Fruit fly (Drosophila melanogaster) whole organism, embryonic: Measurements from ENCODE around the gene Pc.
A peak's percentile ranks its signal among the peaks of the same experiment; 100 is the strongest.

Experiments used
- Ada2b ChIP-seq: fragments of 200-800 bp; sonication (Bioruptor generic); IDR thresholded peaks from 2 replicates; pipeline ENCODE4 v1.3.6; 2022; ENCODE audit warnings: missing biosample characterization, missing genetic modification characterization
- C15 ChIP-seq: fragments of 200-800 bp; sonication (Bioruptor generic); IDR thresholded peaks from 3 replicates; pipeline ENCODE4 v1.3.6; 2022; ENCODE audit warnings: missing biosample characterization, missing genetic modification characterization
- CG10209 ChIP-seq: fragments of 200-800 bp; sonication (Bioruptor generic); optimal IDR thresholded peaks from 3 replicates; lab custom pipeline; 2017; ENCODE audit warnings: missing biosample characterization, mild to moderate bottlenecking, missing genetic modification characterization, missing genetic modification reagents
- CG12659 ChIP-seq: fragments of 200-800 bp; sonication (Bioruptor generic); optimal IDR thresholded peaks from 3 replicates; lab custom pipeline; 2017; ENCODE audit warnings: mild to moderate bottlenecking, missing biosample characterization, missing genetic modification reagents, missing genetic modification characterization
- CG13775 ChIP-seq: fragments of 200-800 bp; sonication (Bioruptor generic); optimal IDR thresholded peaks from 3 replicates; lab custom pipeline; 2017; ENCODE audit warnings: missing biosample characterization, mild to moderate bottlenecking, missing genetic modification characterization
- CG14710 ChIP-seq: fragments of 200-800 bp; sonication (Bioruptor generic); optimal IDR thresholded peaks from 3 replicates; lab custom pipeline; 2019; ENCODE audit warnings: missing biosample characterization, mild to moderate bottlenecking, missing genetic modification characterization, moderate library complexity
- CG17186 ChIP-seq: fragments of 200-800 bp; sonication (Bioruptor generic); optimal IDR thresholded peaks from 3 replicates; lab custom pipeline; 2017; ENCODE audit warnings: missing biosample characterization, missing genetic modification reagents, missing genetic modification characterization
- CG17612 ChIP-seq: fragments of 200-800 bp; sonication (Bioruptor generic); IDR thresholded peaks from 2 replicates; pipeline ENCODE4 v1.3.6; 2022; ENCODE audit warnings: missing biosample characterization, missing genetic modification characterization
- CG30020 ChIP-seq: fragments of 200-800 bp; optimal IDR thresholded peaks from 2 replicates; lab custom pipeline; 2019; ENCODE audit warnings: missing biosample characterization, mild to moderate bottlenecking, missing genetic modification characterization, moderate library complexity
- CG3163 ChIP-seq: fragments of 200-800 bp; sonication (Bioruptor generic); optimal IDR thresholded peaks from 3 replicates; lab custom pipeline; 2016; ENCODE audit warnings: missing biosample characterization, missing genetic modification characterization
- CG32767 ChIP-seq: fragments of 200-800 bp; sonication (Bioruptor generic); IDR thresholded peaks from 2 replicates; pipeline ENCODE4 v1.3.6; 2022; ENCODE audit warnings: missing biosample characterization, missing genetic modification characterization
- CG3838 ChIP-seq: fragments of 200-800 bp; sonication (Bioruptor generic); optimal IDR thresholded peaks from 3 replicates; lab custom pipeline; 2016; ENCODE audit warnings: missing biosample characterization, missing genetic modification characterization
- CG4730 ChIP-seq: fragments of 200-800 bp; sonication (Bioruptor generic); IDR thresholded peaks from 2 replicates; pipeline ENCODE4 v1.3.6; 2022; ENCODE audit warnings: missing biosample characterization, missing genetic modification characterization
- CG4820 ChIP-seq: fragments of 200-800 bp; sonication (Bioruptor generic); optimal IDR thresholded peaks from 3 replicates; lab custom pipeline; 2016; ENCODE audit warnings: missing biosample characterization, missing genetic modification characterization
- CG5953 ChIP-seq: fragments of 200-800 bp; sonication (Bioruptor generic); IDR thresholded peaks from 2 replicates; pipeline ENCODE4 v1.3.6; 2022; ENCODE audit warnings: missing biosample characterization, missing genetic modification characterization
- CG7357 ChIP-seq: fragments of 200-800 bp; sonication (Bioruptor generic); IDR thresholded peaks from 3 replicates; pipeline ENCODE4 v1.3.6; 2022; ENCODE audit warnings: missing biosample characterization, missing genetic modification characterization
- CG8089 ChIP-seq: fragments of 200-800 bp; sonication (Bioruptor generic); optimal IDR thresholded peaks from 3 replicates; lab custom pipeline; 2016; ENCODE audit warnings: missing biosample characterization, missing genetic modification characterization
- CG8478 ChIP-seq: fragments of >200 bp; optimal IDR thresholded peaks from 2 replicates; lab custom pipeline; 2018
- CG9609 ChIP-seq: fragments of 200-800 bp; sonication (Bioruptor generic); optimal IDR thresholded peaks from 3 replicates; lab custom pipeline; 2016; ENCODE audit warnings: missing biosample characterization, missing genetic modification characterization
- Chrac-16 ChIP-seq: fragments of 200-800 bp; sonication (Bioruptor generic); optimal IDR thresholded peaks from 3 replicates; lab custom pipeline; 2016; ENCODE audit warnings: missing biosample characterization, missing genetic modification characterization
- Dfd ChIP-seq, 2 experiments: fragments of >200 bp; optimal IDR thresholded peaks; 2 replicates each; lab custom pipeline; 2017; ENCODE audit warnings: missing biosample characterization in 2 of 2, missing genetic modification characterization in 2 of 2
- Doc3 ChIP-seq: fragments of 200-800 bp; sonication (Bioruptor generic); IDR thresholded peaks from 3 replicates; pipeline ENCODE4 v1.3.6; 2022; ENCODE audit warnings: missing biosample characterization, missing genetic modification characterization; ENCODE audit not compliant: partially characterized antibody
- Hr78 ChIP-seq, 2 experiments: fragments of 200-800 bp in 1 of 2; fragments of >200 bp in 1 of 2; sonication (Bioruptor generic) in 1 of 2; optimal IDR thresholded peaks; 2 replicates each; lab custom pipeline; 2017 to 2019; ENCODE audit warnings: missing biosample characterization in 2 of 2, missing genetic modification characterization in 2 of 2, mild to moderate bottlenecking in 1 of 2, moderate library complexity in 1 of 2
- Med ChIP-seq: fragments of 200-800 bp; sonication (Bioruptor generic); peaks from one replicate; lab custom pipeline; 2016; ENCODE audit warnings: missing biosample characterization, missing genetic modification characterization, mild to moderate bottlenecking, inconsistent platforms, moderate library complexity
- Oli ChIP-seq: fragments of 200-800 bp; sonication (Bioruptor generic); optimal IDR thresholded peaks from 2 replicates; lab custom pipeline; 2018; ENCODE audit warnings: missing biosample characterization, mild to moderate bottlenecking, missing genetic modification characterization, moderate library complexity
- Opbp ChIP-seq: fragments of 200-800 bp; sonication (Bioruptor generic); IDR thresholded peaks from 3 replicates; pipeline ENCODE4 v1.3.6; 2022; ENCODE audit warnings: missing biosample characterization, missing genetic modification characterization; ENCODE audit not compliant: partially characterized antibody
- Optix ChIP-seq: fragments of 200-800 bp; sonication (Bioruptor generic); IDR thresholded peaks from 3 replicates; pipeline ENCODE4 v1.3.6; 2022; ENCODE audit warnings: missing biosample characterization, missing genetic modification characterization
- Ptx1 ChIP-seq: fragments of 200-800 bp; sonication (Bioruptor generic); IDR thresholded peaks from 2 replicates; pipeline ENCODE4 v1.3.6; 2022; ENCODE audit warnings: missing biosample characterization, missing genetic modification characterization
- Rx ChIP-seq: fragments of 200-800 bp; sonication (Bioruptor generic); IDR thresholded peaks from 2 replicates; pipeline ENCODE4 v1.3.6; 2022; ENCODE audit warnings: missing biosample characterization, missing genetic modification characterization
- Sry-β ChIP-seq: fragments of 200-800 bp; sonication (Bioruptor generic); optimal IDR thresholded peaks from 2 replicates; lab custom pipeline; 2018; ENCODE audit warnings: missing biosample characterization, mild to moderate bottlenecking, missing genetic modification characterization, moderate library complexity
- Sry-δ ChIP-seq: fragments of 200-800 bp; sonication (Bioruptor generic); optimal IDR thresholded peaks from 2 replicates; lab custom pipeline; 2016; ENCODE audit warnings: missing biosample characterization, missing genetic modification characterization
- bsh ChIP-seq, 2 experiments: fragments of 200-800 bp; sonication (Bioruptor generic); optimal IDR thresholded peaks; 2 replicates each; lab custom pipeline; 2017 to 2018; ENCODE audit warnings: mild to moderate bottlenecking in 2 of 2, missing biosample characterization in 2 of 2, missing genetic modification characterization in 2 of 2, moderate library complexity in 1 of 2
- ci ChIP-seq: fragments of 200-800 bp; sonication (Bioruptor generic); IDR thresholded peaks from 3 replicates; pipeline ENCODE4 v1.3.6; 2022; ENCODE audit warnings: missing biosample characterization, missing genetic modification characterization
- disco-r ChIP-seq: fragments of 200-800 bp; sonication (Bioruptor generic); optimal IDR thresholded peaks from 2 replicates; lab custom pipeline; 2016; ENCODE audit warnings: missing biosample characterization, missing genetic modification characterization
- en ChIP-seq: fragments of 200-800 bp; sonication (Bioruptor generic); optimal IDR thresholded peaks from 2 replicates; lab custom pipeline; 2016; ENCODE audit warnings: missing biosample characterization, missing genetic modification characterization
- eve ChIP-seq, 2 experiments: fragments of >200 bp; optimal IDR thresholded peaks; 2 replicates each; lab custom pipeline; 2017; ENCODE audit warnings: missing biosample characterization in 2 of 2, missing genetic modification characterization in 2 of 2
- fd96Cb ChIP-seq: fragments of 200-800 bp; sonication (Bioruptor generic); optimal IDR thresholded peaks from 2 replicates; lab custom pipeline; 2018; ENCODE audit warnings: missing biosample characterization, mild to moderate bottlenecking, missing genetic modification characterization, moderate library complexity
- insv ChIP-seq, 2 experiments: fragments of 200-800 bp; sonication (Bioruptor generic); optimal IDR thresholded peaks; 3 replicates each; lab custom pipeline; 2016 to 2018; ENCODE audit warnings: missing biosample characterization in 2 of 2, missing genetic modification characterization in 2 of 2
- inv ChIP-seq: fragments of 200-800 bp; sonication (Bioruptor generic); IDR thresholded peaks from 2 replicates; pipeline ENCODE4 v1.3.6; 2022; ENCODE audit warnings: missing biosample characterization, missing genetic modification characterization; ENCODE audit not compliant: partially characterized antibody
- jing ChIP-seq: fragments of 200-800 bp; sonication (Bioruptor generic); optimal IDR thresholded peaks from 2 replicates; lab custom pipeline; 2018; ENCODE audit warnings: missing biosample characterization, mild to moderate bottlenecking, missing genetic modification characterization
- maf-S ChIP-seq: fragments of 200-800 bp; sonication (Bioruptor generic); optimal IDR thresholded peaks from 2 replicates; lab custom pipeline; 2016; ENCODE audit warnings: missing biosample characterization, missing genetic modification characterization
- phol ChIP-seq: fragments of 200-800 bp; sonication (Bioruptor generic); optimal IDR thresholded peaks from 3 replicates; lab custom pipeline; 2018; ENCODE audit warnings: missing biosample characterization, mild to moderate bottlenecking, missing genetic modification characterization, moderate library complexity
- schlank ChIP-seq: fragments of 200-800 bp; sonication (Bioruptor generic); optimal IDR thresholded peaks from 2 replicates; lab custom pipeline; 2018; ENCODE audit warnings: missing biosample characterization, mild to moderate bottlenecking, missing genetic modification characterization
- sqz ChIP-seq: fragments of 200-800 bp; sonication (Bioruptor generic); optimal IDR thresholded peaks from 3 replicates; lab custom pipeline; 2018; ENCODE audit warnings: missing biosample characterization, mild to moderate bottlenecking, missing genetic modification characterization
- sr ChIP-seq: fragments of 200-800 bp; sonication (Bioruptor generic); IDR thresholded peaks from 3 replicates; pipeline ENCODE4 v1.3.6; 2022; ENCODE audit warnings: missing biosample characterization, missing genetic modification characterization
- tll ChIP-seq, 2 experiments: fragments of 200-800 bp in 1 of 2; fragments of >200 bp in 1 of 2; sonication (Bioruptor generic) in 1 of 2; optimal IDR thresholded peaks; 2 replicates each; lab custom pipeline; 2017 to 2019; ENCODE audit warnings: missing biosample characterization in 2 of 2, missing genetic modification characterization in 2 of 2, mild to moderate bottlenecking in 1 of 2, moderate library complexity in 1 of 2
- trem ChIP-seq: fragments of 200-800 bp; optimal IDR thresholded peaks from 3 replicates; lab custom pipeline; 2019; ENCODE audit warnings: missing biosample characterization, mild to moderate bottlenecking, missing genetic modification characterization, moderate library complexity
- unc-4 ChIP-seq: fragments of 200-800 bp; sonication (Bioruptor generic); IDR thresholded peaks from 2 replicates; pipeline ENCODE4 v1.3.6; 2022; ENCODE audit warnings: missing biosample characterization, missing genetic modification characterization; ENCODE audit not compliant: partially characterized antibody
- zen2 ChIP-seq: fragments of 200-800 bp; sonication (Bioruptor generic); IDR thresholded peaks from 3 replicates; pipeline ENCODE4 v1.3.6; 2022; ENCODE audit warnings: missing biosample characterization, missing genetic modification characterization; ENCODE audit not compliant: partially characterized antibody

Gene Pc

dm6 chr3L:21285639-21286338 is 32.0 kb downstream of the Pc start, which contains the start of the genes CG12974 and pzg (continued):
- TF ChIP-seq CG5953 (peak; percentile 65; the same call in 1 of the 2 replicates), Ada2b (GFP tag; lab: Robert Waterston, UW) (peak; percentile 78), Sry-β (GFP tag; lab: Kevin White, UChicago) (peak; percentile 14), Sry-δ (GFP tag; lab: Kevin White, UChicago) (peak; percentile 72), CG3163 (GFP tag; lab: Kevin White, UChicago) (peak; percentile 64), Oli (tag; lab: Kevin White, UChicago) (peak; percentile 42), CG4730 (GFP tag; lab: Robert Waterston, UW) (peak; percentile 61), CG3838 (GFP tag; lab: Kevin White, UChicago) (peak; percentile 50), sr (GFP tag; lab: Robert Waterston, UW) (peak; percentile 34; the same call in 1 of the 3 replicates), Dfd (GFP tag; optimal IDR thresholded peaks at IDR 0.05; lab: Kevin White, UChicago) (no peak), CG13775 (GFP tag; lab: Kevin White, UChicago) (peak; percentile 94), en (GFP tag; lab: Kevin White, UChicago) (peak; percentile 52), disco-r (GFP tag; lab: Kevin White, UChicago) (peak; percentile 67), CG4820 (GFP tag; lab: Kevin White, UChicago) (peak; percentile 77), CG9609 (peak; percentile 81), CG7357 (peak; percentile 72; the same call in 2 of the 3 replicates), jing (GFP tag; lab: Kevin White, UChicago) (peak; percentile 69), inv (GFP tag; lab: Robert Waterston, UW) (peak; percentile 85), Ptx1 (GFP tag; lab: Robert Waterston, UW) (peak; percentile 88), CG17612 (GFP tag; lab: Robert Waterston, UW) (no peak), CG32767 (peak; percentile 48; the same call in 1 of the 2 replicates), Hr78 (GFP tag; optimal IDR thresholded peaks at IDR 0.05; lab: Kevin White, UChicago) (peak in 1 of 2 experiments; percentile 39), CG17186 (GFP tag; lab: Kevin White, UChicago) (peak; percentile 61), trem (tag; lab: Kevin White, UChicago) (peak; percentile 71), eve (GFP tag; optimal IDR thresholded peaks at IDR 0.05; lab: Kevin White, UChicago) (no peak), tll (GFP tag; optimal IDR thresholded peaks at IDR 0.05; lab: Kevin White, UChicago) (peak; percentile 37 to 71), fd96Cb (tag; lab: Kevin White, UChicago) (peak; percentile 73), schlank (peak; percentile 7), CG8478 (peak; percentile 94), CG10209 (GFP tag; lab: Kevin White, UChicago) (peak; percentile 77), Doc3 (GFP tag; lab: Robert Waterston, UW) (no peak), Chrac-16 (GFP tag; lab: Kevin White, UChicago) (peak; percentile 73), CG8089 (GFP tag; lab: Kevin White, UChicago) (peak; percentile 80), zen2 (no peak), maf-S (GFP tag; lab: Kevin White, UChicago) (peak; percentile 69), C15 (GFP tag; lab: Robert Waterston, UW) (no peak), phol (tag; lab: Kevin White, UChicago) (peak; percentile 100), bsh (GFP tag; optimal IDR thresholded peaks at IDR 0.05; lab: Kevin White, UChicago) (peak in 1 of 2 experiments; percentile 69), Med (GFP tag; lab: Kevin White, UChicago) (peak; percentile 96), ci (GFP tag; lab: Robert Waterston, UW) (peak; percentile 88), unc-4 (peak; percentile 52), Opbp (GFP tag; lab: Robert Waterston, UW) (peak; percentile 80), CG30020 (peak; percentile 80), insv (GFP tag; optimal IDR thresholded peaks at IDR 0.05; lab: Kevin White, UChicago) (peak in 1 of 2 experiments; percentile 42), CG12659 (GFP tag; lab: Kevin White, UChicago) (peak; percentile 93), sqz (GFP tag; lab: Kevin White, UChicago) (peak; percentile 72), Rx (GFP tag; lab: Robert Waterston, UW) (peak; percentile 67), CG14710 (tag; lab: Kevin White, UChicago) (peak; percentile 93), Optix (GFP tag; lab: Robert Waterston, UW) (peak; percentile 83; the same call in 2 of the 3 replicates)
